Fruit fly (Drosophila melanogaster) whole organism, embryonic: ENCODE results near the gene CG13891.

ENCODE experiments used
- Adf1 ChIP-seq: fragments of 200-800 bp; sonication (Bioruptor generic); IDR thresholded peaks from 2 replicates; pipeline ENCODE4 v1.3.6; 2022; ENCODE audit warnings: missing biosample characterization, missing genetic modification characterization
- Antp ChIP-seq: fragments of 200-800 bp; sonication (Bioruptor generic); optimal IDR thresholded peaks from 3 replicates; lab custom pipeline; 2016; ENCODE audit warnings: missing biosample characterization, missing genetic modification characterization
- CG10543 ChIP-seq: fragments of 200-800 bp; sonication (Bioruptor generic); optimal IDR thresholded peaks from 3 replicates; lab custom pipeline; 2017; ENCODE audit warnings: missing biosample characterization, mild to moderate bottlenecking, missing genetic modification characterization, moderate library complexity
- CG10654 ChIP-seq: fragments of 200-800 bp; sonication (Bioruptor generic); optimal IDR thresholded peaks from 2 replicates; lab custom pipeline; 2016; ENCODE audit warnings: missing biosample characterization, missing genetic modification characterization
- CG13287 ChIP-seq: fragments of 200-800 bp; sonication (Bioruptor generic); IDR thresholded peaks from 2 replicates; pipeline ENCODE4 v1.3.6; 2022; ENCODE audit warnings: missing biosample characterization, missing genetic modification characterization; ENCODE audit not compliant: partially characterized antibody
- CG13424 ChIP-seq: fragments of 200-800 bp; sonication (Bioruptor generic); optimal IDR thresholded peaks from 2 replicates; lab custom pipeline; 2019; ENCODE audit warnings: missing biosample characterization, mild to moderate bottlenecking, missing genetic modification characterization, moderate library complexity
- CG13775 ChIP-seq: fragments of 200-800 bp; sonication (Bioruptor generic); optimal IDR thresholded peaks from 3 replicates; lab custom pipeline; 2017; ENCODE audit warnings: missing biosample characterization, mild to moderate bottlenecking, missing genetic modification characterization
- CG15269 ChIP-seq: fragments of 200-800 bp; sonication (Bioruptor generic); optimal IDR thresholded peaks from 2 replicates; lab custom pipeline; 2018; ENCODE audit warnings: missing biosample characterization, mild to moderate bottlenecking, missing genetic modification characterization, moderate library complexity
- CG17328 ChIP-seq: fragments of 200-800 bp; sonication (Bioruptor generic); IDR thresholded peaks from 2 replicates; pipeline ENCODE4 v1.3.6; 2022; ENCODE audit warnings: missing biosample characterization, missing genetic modification characterization
- CG17568 ChIP-seq: fragments of 200-800 bp; sonication (Bioruptor generic); optimal IDR thresholded peaks from 2 replicates; lab custom pipeline; 2018; ENCODE audit warnings: missing biosample characterization, mild to moderate bottlenecking, missing genetic modification characterization, moderate library complexity
- CG17612 ChIP-seq: fragments of 200-800 bp; sonication (Bioruptor generic); IDR thresholded peaks from 2 replicates; pipeline ENCODE4 v1.3.6; 2022; ENCODE audit warnings: missing biosample characterization, missing genetic modification characterization
- CG18011 ChIP-seq: fragments of 200-800 bp; sonication (Bioruptor generic); optimal IDR thresholded peaks from 2 replicates; lab custom pipeline; 2017; ENCODE audit warnings: missing biosample characterization, missing genetic modification characterization, mild to moderate bottlenecking, moderate library complexity, missing genotype
- CG18599 ChIP-seq: fragments of 200-800 bp; sonication (Bioruptor generic); optimal IDR thresholded peaks from 3 replicates; lab custom pipeline; 2017; ENCODE audit warnings: missing biosample characterization, missing genetic modification characterization, mild to moderate bottlenecking, moderate library complexity, missing genetic modification reagents
- CG3726 ChIP-seq: fragments of 200-800 bp; sonication (Bioruptor generic); IDR thresholded peaks from 3 replicates; pipeline ENCODE4, ENCODE4 v1.3.6; 2022; ENCODE audit warnings: missing biosample characterization, missing genetic modification characterization
- CG4360 ChIP-seq: fragments of 200-800 bp; sonication (Bioruptor generic); IDR thresholded peaks from 2 replicates; pipeline ENCODE4 v1.3.6; 2022; ENCODE audit warnings: missing biosample characterization, missing genetic modification characterization
- CG4404 ChIP-seq: fragments of 200-800 bp; sonication (Bioruptor generic); IDR thresholded peaks from 2 replicates; pipeline ENCODE4 v1.3.6; 2022; ENCODE audit warnings: missing biosample characterization, missing genetic modification characterization
- CG4707 ChIP-seq: fragments of 200-800 bp; sonication (Bioruptor generic); optimal IDR thresholded peaks from 2 replicates; lab custom pipeline; 2018; ENCODE audit warnings: missing biosample characterization, mild to moderate bottlenecking, missing genetic modification characterization, moderate library complexity
- CG5953 ChIP-seq: fragments of 200-800 bp; sonication (Bioruptor generic); IDR thresholded peaks from 2 replicates; pipeline ENCODE4 v1.3.6; 2022; ENCODE audit warnings: missing biosample characterization, missing genetic modification characterization
- CG7928 ChIP-seq: fragments of 200-800 bp; sonication (Bioruptor generic); optimal IDR thresholded peaks from 2 replicates; lab custom pipeline; 2017; ENCODE audit warnings: missing biosample characterization, mild to moderate bottlenecking, missing genetic modification characterization
- CG9797 ChIP-seq: fragments of 200-800 bp; sonication (Bioruptor generic); optimal IDR thresholded peaks from 3 replicates; lab custom pipeline; 2018; ENCODE audit warnings: missing biosample characterization, mild to moderate bottlenecking, missing genetic modification characterization
- E2f1 ChIP-seq: fragments of 200-800 bp; sonication (Bioruptor generic); IDR thresholded peaks from 2 replicates; pipeline ENCODE4 v1.3.6; 2022; ENCODE audit warnings: missing biosample characterization, missing genetic modification characterization
- Poxn ChIP-seq: fragments of 200-800 bp; sonication (Bioruptor generic); IDR thresholded peaks from 2 replicates; pipeline ENCODE4 v1.3.6; 2022; ENCODE audit warnings: missing biosample characterization, missing genetic modification characterization
- Sin3A ChIP-seq: fragments of >200 bp; optimal IDR thresholded peaks from 2 replicates; lab custom pipeline; 2018
- Sox100B ChIP-seq: fragments of 200-800 bp; sonication (Bioruptor generic); optimal IDR thresholded peaks from 3 replicates; lab custom pipeline; 2018; ENCODE audit warnings: missing biosample characterization, mild to moderate bottlenecking, missing genetic modification characterization
- TFAM ChIP-seq: fragments of 200-800 bp; sonication (Bioruptor generic); optimal IDR thresholded peaks from 2 replicates; lab custom pipeline; 2017; ENCODE audit warnings: missing biosample characterization, missing genetic modification characterization, inconsistent platforms
- al ChIP-seq: fragments of 200-800 bp; sonication (Bioruptor generic); IDR thresholded peaks from 2 replicates; pipeline ENCODE4 v1.3.6; 2022; ENCODE audit warnings: missing biosample characterization, missing genetic modification characterization
- ara ChIP-seq: fragments of 200-800 bp; sonication (Bioruptor generic); IDR thresholded peaks from 2 replicates; pipeline ENCODE4 v1.3.6; 2022; ENCODE audit warnings: missing biosample characterization, missing genetic modification characterization
- bcd ChIP-seq: fragments of 200-800 bp; sonication (Bioruptor generic); optimal IDR thresholded peaks from 2 replicates; lab custom pipeline; 2017; ENCODE audit warnings: missing biosample characterization, mild to moderate bottlenecking, missing genetic modification characterization
- fru ChIP-seq: fragments of >200 bp; optimal IDR thresholded peaks from 2 replicates; lab custom pipeline; 2017
- fu2 ChIP-seq: fragments of 200-800 bp; sonication (Bioruptor generic); optimal IDR thresholded peaks from 2 replicates; lab custom pipeline; 2016; ENCODE audit warnings: missing biosample characterization, missing genetic modification characterization
- gsb ChIP-seq: fragments of 200-800 bp; sonication (Bioruptor generic); IDR thresholded peaks from 2 replicates; pipeline ENCODE4 v1.3.6; 2022; ENCODE audit warnings: missing biosample characterization, missing genetic modification characterization
- gsb-n ChIP-seq: fragments of 200-800 bp; sonication (Bioruptor generic); optimal IDR thresholded peaks from 3 replicates; lab custom pipeline; 2018; ENCODE audit warnings: missing biosample characterization, mild to moderate bottlenecking, missing genetic modification characterization
- h ChIP-seq: fragments of >200 bp; optimal IDR thresholded peaks from 2 replicates; lab custom pipeline; 2017
- her ChIP-seq: fragments of 200-800 bp; sonication (Bioruptor generic); optimal IDR thresholded peaks from 2 replicates; lab custom pipeline; 2016; ENCODE audit warnings: missing biosample characterization, missing genetic modification characterization
- hkb ChIP-seq, 2 experiments: fragments of 200-800 bp in 1 of 2; fragments of >200 bp in 1 of 2; sonication (Bioruptor generic) in 1 of 2; IDR thresholded peaks in 1 of 2; optimal IDR thresholded peaks in 1 of 2; 2 replicates each; pipeline versions ENCODE4 v1.3.6 to Lab custom; 2017 to 2022; ENCODE audit warnings: missing biosample characterization in 1 of 2, missing genetic modification characterization in 1 of 2
- kah ChIP-seq: fragments of 200-800 bp; sonication (Bioruptor generic); optimal IDR thresholded peaks from 2 replicates; lab custom pipeline; 2018; ENCODE audit warnings: missing biosample characterization, mild to moderate bottlenecking, missing genetic modification characterization
- knrl ChIP-seq: fragments of 200-800 bp; sonication (Bioruptor generic); IDR thresholded peaks from 3 replicates; pipeline ENCODE4 v1.3.6; 2022; ENCODE audit warnings: missing biosample characterization, missing genetic modification characterization; ENCODE audit not compliant: partially characterized antibody
- mam ChIP-seq: fragments of 200-800 bp; sonication (Bioruptor generic); optimal IDR thresholded peaks from 3 replicates; lab custom pipeline; 2016; ENCODE audit warnings: missing biosample characterization, missing genetic modification characterization
- pfk ChIP-seq: fragments of 200-800 bp; sonication (Bioruptor generic); optimal IDR thresholded peaks from 2 replicates; lab custom pipeline; 2018; ENCODE audit warnings: missing biosample characterization, mild to moderate bottlenecking, missing genetic modification characterization, moderate library complexity
- prd ChIP-seq, 3 experiments: fragments of >200 bp in 2 of 3; fragments of 200-800 bp in 1 of 3; sonication (Bioruptor generic) in 1 of 3; optimal IDR thresholded peaks in 2 of 3; IDR thresholded peaks in 1 of 3; 2 replicates in 2 of 3; 3 replicates in 1 of 3; pipeline versions ENCODE4 v1.3.6 to Lab custom; 2017 to 2022; ENCODE audit warnings: missing biosample characterization in 1 of 3, missing genetic modification characterization in 1 of 3
- pum ChIP-seq: fragments of 200-800 bp; sonication (Bioruptor generic); optimal IDR thresholded peaks from 2 replicates; lab custom pipeline; 2016; ENCODE audit warnings: missing biosample characterization, missing genetic modification characterization
- sc ChIP-seq, 3 experiments: fragments of >200 bp in 2 of 3; fragments of 200-800 bp in 1 of 3; sonication (Bioruptor generic) in 1 of 3; optimal IDR thresholded peaks; 2 replicates in 2 of 3; 3 replicates in 1 of 3; lab custom pipeline; 2017; ENCODE audit warnings: mild to moderate bottlenecking in 1 of 3, missing biosample characterization in 1 of 3, missing genetic modification characterization in 1 of 3, missing genetic modification reagents in 1 of 3
- sd ChIP-seq: fragments of 200-800 bp; sonication (Bioruptor generic); optimal IDR thresholded peaks from 3 replicates; lab custom pipeline; 2018; ENCODE audit warnings: missing biosample characterization, mild to moderate bottlenecking, missing genetic modification characterization, moderate library complexity
- stwl ChIP-seq: fragments of 200-800 bp; sonication (Bioruptor generic); optimal IDR thresholded peaks from 3 replicates; lab custom pipeline; 2018; ENCODE audit warnings: missing biosample characterization, mild to moderate bottlenecking, missing genetic modification characterization, moderate library complexity
- ttk ChIP-seq: fragments of 200-800 bp; sonication (Bioruptor generic); IDR thresholded peaks from 2 replicates; pipeline ENCODE4 v2.1.2; 2022; ENCODE audit warnings: missing biosample characterization, missing genetic modification characterization
- unc-4 ChIP-seq: fragments of 200-800 bp; sonication (Bioruptor generic); IDR thresholded peaks from 2 replicates; pipeline ENCODE4 v1.3.6; 2022; ENCODE audit warnings: missing biosample characterization, missing genetic modification characterization; ENCODE audit not compliant: partially characterized antibody
- vfl ChIP-seq: fragments of 200-800 bp; sonication (Bioruptor generic); optimal IDR thresholded peaks from 2 replicates; lab custom pipeline; 2016; ENCODE audit warnings: missing biosample characterization, missing genetic modification characterization
- vvl ChIP-seq: fragments of 200-800 bp; sonication (Bioruptor generic); IDR thresholded peaks from 2 replicates; pipeline ENCODE4 v1.3.6; 2022; ENCODE audit warnings: missing biosample characterization, missing genetic modification characterization
- yki ChIP-seq: fragments of >200 bp; optimal IDR thresholded peaks from 3 replicates; lab custom pipeline; 2018

CG13891 gene

dm6 chr3L:441035-441604, 7.4 kb upstream of the CG13891 start (continued):
- peak; percentile 80 for TF ChIP-seq CG17612 (GFP tag; lab: Robert Waterston, UW)
- peak; percentile 67 for TF ChIP-seq Antp (GFP tag; lab: Kevin White, UChicago)
- peak; percentile 49 for TF ChIP-seq kah (GFP tag; lab: Kevin White, UChicago)
- no peak for TF ChIP-seq CG9797
- 0 out of 2 replicates have a peak, but pooled peaks have one; percentile 46 for TF ChIP-seq CG4360 (GFP tag; lab: Robert Waterston, UW)
- peak; percentile 94 for TF ChIP-seq CG18599 (GFP tag; lab: Kevin White, UChicago)
- TF ChIP-seq CG17568 (GFP tag; lab: Kevin White, UChicago): peak; percentile 48
- TF ChIP-seq sc (optimal IDR thresholded peaks at IDR 0.05; lab: Kevin White, UChicago): no peak
- TF ChIP-seq sc (GFP tag; optimal IDR thresholded peaks at IDR 0.05; lab: Kevin White, UChicago): peak; percentile 9
- TF ChIP-seq Sin3A (lab: Kevin White, UChicago): no peak
- TF ChIP-seq h (lab: Kevin White, UChicago): no peak
- TF ChIP-seq vfl (GFP tag; lab: Kevin White, UChicago): peak; percentile 73
- no peak for TF ChIP-seq knrl (GFP tag; lab: Robert Waterston, UW)
- no peak for TF ChIP-seq TFAM (GFP tag; lab: Kevin White, UChicago)
- TF ChIP-seq yki (lab: Kevin White, UChicago): no peak
- no peak; the same call in 1 of the 2 replicates for TF ChIP-seq unc-4 (GFP tag; lab: Robert Waterston, UW)
- TF ChIP-seq vvl (GFP tag; lab: Robert Waterston, UW): peak; percentile 94
- TF ChIP-seq fru (lab: Kevin White, UChicago): no peak
- TF ChIP-seq Poxn (GFP tag; lab: Robert Waterston, UW): peak; percentile 70
- TF ChIP-seq ara (GFP tag; lab: Robert Waterston, UW): peak; percentile 35; the same call in 1 of the 2 replicates
- TF ChIP-seq CG10654 (GFP tag; lab: Kevin White, UChicago): peak; percentile 54
- TF ChIP-seq her: no peak
- peak; percentile 35 for TF ChIP-seq pfk (GFP tag; lab: Kevin White, UChicago)
- TF ChIP-seq pum (GFP tag; lab: Kevin White, UChicago): peak; percentile 49
- peak; percentile 49 for TF ChIP-seq mam
- TF ChIP-seq fu2 (GFP tag; lab: Kevin White, UChicago): peak; percentile 20
- TF ChIP-seq CG4707 (GFP tag; lab: Kevin White, UChicago): no peak
- peak; percentile 78 for TF ChIP-seq CG13775 (GFP tag; lab: Kevin White, UChicago)
- TF ChIP-seq sd: peak; percentile 54
- TF ChIP-seq gsb (GFP tag; lab: Robert Waterston, UW): peak; percentile 86
- TF ChIP-seq Sox100B (GFP tag; lab: Kevin White, UChicago): peak; percentile 79
- TF ChIP-seq CG7928: peak; percentile 59
- TF ChIP-seq bcd (GFP tag; lab: Kevin White, UChicago): peak; percentile 74
- 0 out of 2 replicates have a peak, but pooled peaks have one; percentile 8 for TF ChIP-seq CG13287 (GFP tag; lab: Robert Waterston, UW)
- TF ChIP-seq CG15269: peak; percentile 88
- peak; percentile 41; the same call in 1 of the 3 replicates for TF ChIP-seq CG3726 (GFP tag; lab: Robert Waterston, UW)
- peak; percentile 25 for TF ChIP-seq gsb-n
- TF ChIP-seq Adf1 (GFP tag; lab: Robert Waterston, UW): peak; percentile 77
- peak; percentile 87 for TF ChIP-seq al (GFP tag; lab: Robert Waterston, UW)
- TF ChIP-seq hkb (optimal IDR thresholded peaks at IDR 0.05; lab: Kevin White, UChicago): no peak
- TF ChIP-seq hkb (GFP tag; IDR thresholded peaks at IDR 0.05; lab: Robert Waterston, UW): peak; percentile 90
- TF ChIP-seq CG10543 (GFP tag; lab: Kevin White, UChicago): peak; percentile 85
- TF ChIP-seq CG18011: peak; percentile 58
- TF ChIP-seq stwl (tag; lab: Kevin White, UChicago): no peak
- TF ChIP-seq CG5953: 0 out of 2 replicates have a peak, but pooled peaks have one; percentile 49
- TF ChIP-seq ttk (GFP tag; lab: Robert Waterston, UW): peak; percentile 73
- peak; percentile 84 for TF ChIP-seq CG13424 (tag; lab: Kevin White, UChicago)
- no peak for TF ChIP-seq prd (optimal IDR thresholded peaks at IDR 0.05; lab: Kevin White, UChicago)
- peak; percentile 88 for TF ChIP-seq prd (GFP tag; IDR thresholded peaks at IDR 0.05; lab: Robert Waterston, UW)
- TF ChIP-seq E2f1: peak; percentile 89
- TF ChIP-seq CG4404 (GFP tag; lab: Robert Waterston, UW): peak; percentile 77
- TF ChIP-seq CG17328 (GFP tag; lab: Robert Waterston, UW): peak; percentile 79
